Worm (Caenorhabditis elegans) whole organism, L2 larva: ENCODE data around the gene glct-6.

Experiments used
- C34F6.9 ChIP-seq: fragments of 150-350 bp; optimal IDR thresholded peaks from 2 replicates; lab custom pipeline; 2014; ENCODE audit warnings: missing biosample characterization, missing genetic modification characterization
- ZK546.5 ChIP-seq: sonication (generic microtip); optimal IDR thresholded peaks from 2 replicates; lab custom pipeline; 2017; ENCODE audit warnings: missing biosample characterization, missing genetic modification characterization
- alr-1 ChIP-seq: fragments of 150-350 bp; optimal IDR thresholded peaks from 2 replicates; lab custom pipeline; 2014; ENCODE audit warnings: missing biosample characterization, missing genetic modification characterization
- aly-2 ChIP-seq: fragments of 150-350 bp; optimal IDR thresholded peaks from 2 replicates; lab custom pipeline; 2014; ENCODE audit warnings: missing biosample characterization, missing genetic modification characterization
- ama-1 ChIP-seq: fragments of 150-350 bp; optimal IDR thresholded peaks from 2 replicates; lab custom pipeline; 2018; ENCODE audit warnings: inconsistent platforms
- blmp-1 ChIP-seq: sonication (generic microtip); optimal IDR thresholded peaks from 2 replicates; lab custom pipeline; 2017; ENCODE audit warnings: missing genetic modification characterization, mild to moderate bottlenecking, missing compliant biosample characterization, antibody characterized with exemption, moderate library complexity; ENCODE audit not compliant: insufficient read depth
- ceh-16 ChIP-seq: fragments of 150-350 bp; optimal IDR thresholded peaks from 2 replicates; lab custom pipeline; 2014; ENCODE audit warnings: missing biosample characterization, missing genetic modification characterization
- ceh-82 ChIP-seq: fragments of 150-350 bp; optimal IDR thresholded peaks from 2 replicates; lab custom pipeline; 2014; ENCODE audit warnings: missing biosample characterization, missing genetic modification characterization
- crh-2 ChIP-seq: sonication (generic microtip); optimal IDR thresholded peaks from 2 replicates; lab custom pipeline; 2017; ENCODE audit warnings: missing biosample characterization, missing genetic modification characterization
- dmd-4 ChIP-seq: sonication (generic microtip); optimal IDR thresholded peaks from 2 replicates; lab custom pipeline; 2017; ENCODE audit warnings: missing biosample characterization, missing genetic modification characterization
- egl-27 ChIP-seq: sonication (generic microtip); optimal IDR thresholded peaks from 3 replicates; lab custom pipeline; 2017; ENCODE audit warnings: missing biosample characterization, missing genetic modification reagents, missing genetic modification characterization
- elt-1 ChIP-seq: fragments of 150-350 bp; optimal IDR thresholded peaks from 2 replicates; lab custom pipeline; 2014; ENCODE audit warnings: missing biosample characterization, missing genetic modification characterization
- fos-1 ChIP-seq: fragments of 150-350 bp; optimal IDR thresholded peaks from 2 replicates; lab custom pipeline; 2014; ENCODE audit warnings: missing biosample characterization, missing genetic modification characterization
- gmeb-1 ChIP-seq: fragments of 150-350 bp; optimal IDR thresholded peaks from 2 replicates; lab custom pipeline; 2014; ENCODE audit warnings: missing biosample characterization, missing genetic modification characterization
- lin-11 ChIP-seq: fragments of 150-350 bp; sonication (generic microtip); optimal IDR thresholded peaks from 2 replicates; lab custom pipeline; 2014; ENCODE audit warnings: missing biosample characterization, missing genetic modification characterization, inconsistent platforms, mixed read lengths
- lin-13 ChIP-seq: fragments of 150-350 bp; optimal IDR thresholded peaks from 2 replicates; lab custom pipeline; 2014; ENCODE audit warnings: missing biosample characterization, missing genetic modification reagents, missing genetic modification characterization
- lin-39 ChIP-seq: fragments of 150-350 bp; optimal IDR thresholded peaks from 2 replicates; lab custom pipeline; 2014; ENCODE audit warnings: missing biosample characterization, missing genetic modification reagents, missing genetic modification characterization
- lsy-2 ChIP-seq, 2 experiments: fragments of 150-350 bp in 1 of 2; sonication (generic microtip) in 1 of 2; optimal IDR thresholded peaks; 2 replicates each; lab custom pipeline; 2014 to 2017; ENCODE audit warnings: missing biosample characterization in 2 of 2, missing genetic modification characterization in 2 of 2
- mbf-1 ChIP-seq: sonication (generic microtip); optimal IDR thresholded peaks from 2 replicates; lab custom pipeline; 2017; ENCODE audit warnings: missing biosample characterization, missing genetic modification characterization
- mdl-1 ChIP-seq, 2 experiments: fragments of 150-350 bp in 1 of 2; sonication (generic microtip) in 1 of 2; optimal IDR thresholded peaks; 2 replicates each; lab custom pipeline; 2017; ENCODE audit warnings: missing biosample characterization in 2 of 2, missing genetic modification characterization in 2 of 2
- nhr-10 ChIP-seq: sonication (generic microtip); optimal IDR thresholded peaks from 2 replicates; lab custom pipeline; 2017; ENCODE audit warnings: missing biosample characterization, missing genetic modification characterization
- nhr-11 ChIP-seq: fragments of 150-350 bp; optimal IDR thresholded peaks from 2 replicates; lab custom pipeline; 2014; ENCODE audit warnings: missing biosample characterization, missing genetic modification characterization
- nhr-12 ChIP-seq: fragments of 150-350 bp; optimal IDR thresholded peaks from 2 replicates; lab custom pipeline; 2014; ENCODE audit warnings: missing biosample characterization, missing genetic modification characterization
- nhr-129 ChIP-seq: fragments of 150-350 bp; optimal IDR thresholded peaks from 2 replicates; lab custom pipeline; 2014; ENCODE audit warnings: missing biosample characterization, missing genetic modification characterization
- nhr-21 ChIP-seq: fragments of 150-350 bp; optimal IDR thresholded peaks from 2 replicates; lab custom pipeline; 2014; ENCODE audit warnings: missing biosample characterization, missing genetic modification characterization
- nhr-23 ChIP-seq: fragments of 150-350 bp; optimal IDR thresholded peaks from 2 replicates; lab custom pipeline; 2014; ENCODE audit warnings: missing biosample characterization, missing genetic modification reagents, missing genetic modification characterization
- nhr-237 ChIP-seq: fragments of 150-350 bp; optimal IDR thresholded peaks from 2 replicates; lab custom pipeline; 2014; ENCODE audit warnings: missing biosample characterization, missing genetic modification characterization
- nhr-25 ChIP-seq: fragments of 150-350 bp; sonication (generic microtip); optimal IDR thresholded peaks from 3 replicates; lab custom pipeline; 2014; ENCODE audit warnings: missing biosample characterization, missing genetic modification characterization
- nhr-6 ChIP-seq: fragments of 150-350 bp; optimal IDR thresholded peaks from 2 replicates; lab custom pipeline; 2014; ENCODE audit warnings: missing biosample characterization, missing genetic modification characterization
- nhr-77 ChIP-seq: fragments of 150-350 bp; optimal IDR thresholded peaks from 2 replicates; lab custom pipeline; 2014; ENCODE audit warnings: missing biosample characterization, missing genetic modification characterization
- peb-1 ChIP-seq: fragments of 150-350 bp; optimal IDR thresholded peaks from 2 replicates; lab custom pipeline; 2014; ENCODE audit warnings: missing biosample characterization, missing genetic modification characterization
- sem-4 ChIP-seq: fragments of 150-350 bp; optimal IDR thresholded peaks from 2 replicates; lab custom pipeline; 2014; ENCODE audit warnings: missing biosample characterization, missing genetic modification reagents, missing genetic modification characterization
- skn-1 ChIP-seq: sonication (generic microtip); optimal IDR thresholded peaks from 2 replicates; lab custom pipeline; 2017; ENCODE audit warnings: missing biosample characterization, missing genetic modification characterization
- sma-3 ChIP-seq: sonication (generic microtip); optimal IDR thresholded peaks from 2 replicates; lab custom pipeline; 2016; ENCODE audit warnings: missing genetic modification reagents, missing genetic modification characterization, missing compliant biosample characterization
- sma-9 ChIP-seq, 2 experiments: fragments of 150-350 bp in 1 of 2; sonication (generic microtip) in 1 of 2; optimal IDR thresholded peaks; 2 replicates each; lab custom pipeline; 2014 to 2016; ENCODE audit warnings: missing genetic modification characterization in 2 of 2, mild to moderate bottlenecking in 1 of 2, missing biosample characterization in 1 of 2, missing compliant biosample characterization in 1 of 2, missing genetic modification reagents in 1 of 2, moderate library complexity in 1 of 2
- snpc-4 ChIP-seq: fragments of 150-350 bp; optimal IDR thresholded peaks from 2 replicates; lab custom pipeline; 2014; ENCODE audit warnings: missing biosample characterization, missing genetic modification characterization
- unc-39 ChIP-seq: fragments of 150-350 bp; optimal IDR thresholded peaks from 2 replicates; lab custom pipeline; 2014; ENCODE audit warnings: missing biosample characterization, missing genetic modification characterization
- unc-55 ChIP-seq: fragments of 150-350 bp; sonication (generic microtip); optimal IDR thresholded peaks from 3 replicates; lab custom pipeline; 2014; ENCODE audit warnings: missing biosample characterization, missing genetic modification reagents, missing genetic modification characterization
- unc-62 ChIP-seq: fragments of 150-350 bp; optimal IDR thresholded peaks from 2 replicates; lab custom pipeline; 2014; ENCODE audit warnings: missing biosample characterization, missing genetic modification reagents, missing genetic modification characterization
- zag-1 ChIP-seq: fragments of 150-350 bp; optimal IDR thresholded peaks from 2 replicates; lab custom pipeline; 2014; ENCODE audit warnings: missing biosample characterization, missing genetic modification characterization
- ztf-11 ChIP-seq: sonication (generic microtip); optimal IDR thresholded peaks from 2 replicates; lab custom pipeline; 2017; ENCODE audit warnings: missing biosample characterization, missing genetic modification characterization
- ztf-4 ChIP-seq: fragments of 150-350 bp; optimal IDR thresholded peaks from 2 replicates; lab custom pipeline; 2014; ENCODE audit warnings: missing biosample characterization, missing genetic modification characterization

Gene glct-6

DNA sequence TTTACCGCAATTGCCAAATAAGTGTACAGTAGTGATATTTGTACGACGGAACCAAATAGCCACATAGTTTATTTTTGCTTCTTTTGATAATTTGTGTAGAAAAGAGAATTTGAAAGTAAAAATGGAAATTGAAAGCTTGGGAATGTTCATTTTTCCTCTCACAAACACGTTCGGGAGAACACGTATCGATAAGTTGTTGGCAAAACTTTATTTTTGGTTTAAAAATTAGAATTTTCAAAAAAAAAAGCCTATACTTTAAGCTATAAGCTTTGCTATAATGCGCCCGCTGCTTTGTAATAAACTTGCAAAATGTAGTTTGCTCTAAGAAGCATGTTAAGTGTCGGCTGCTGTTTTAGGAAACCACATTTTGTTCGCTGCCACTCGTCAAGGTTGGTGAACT, 28.7 kb upstream of the glct-6 start, which contains the start of gene Y37E11AR.7:
Y37E11AR.7 (minus strand) TSS at position 101 of the 400 bp plus-strand sequence.
- TF ChIP-seq crh-2 = no peak
- no peak for TF ChIP-seq C34F6.9 (tag; lab: Kevin White, UChicago)

DNA sequence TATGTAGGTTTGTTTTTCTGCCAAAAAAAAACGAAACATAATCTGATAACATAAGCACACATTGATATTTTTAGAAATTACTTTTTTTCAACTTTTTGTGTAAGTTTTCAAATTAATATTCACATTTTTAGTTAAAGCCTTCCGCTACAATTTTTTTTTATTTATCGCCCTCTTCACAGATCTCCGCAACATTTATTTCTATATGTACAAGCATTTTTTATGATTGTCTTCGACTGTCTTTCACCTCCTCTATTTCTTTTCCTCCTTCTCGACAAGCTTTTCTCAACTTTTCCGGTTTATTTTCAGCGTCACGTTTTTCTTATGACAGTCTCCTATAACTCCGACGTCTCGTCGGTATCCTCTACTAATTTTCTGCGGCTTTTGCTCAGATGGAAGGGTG, 28.1 kb upstream of the glct-6 start, which contains the start of gene best-20:
best-20 (plus strand) TSS at position 301 of the 400 bp plus-strand sequence.
- no peak for TF ChIP-seq alr-1
- TF ChIP-seq unc-39 = no peak
- no peak for TF ChIP-seq nhr-129
- no peak for TF ChIP-seq sma-3
- TF ChIP-seq lin-39 (tag; lab: Kevin White, UChicago) = no peak
- TF ChIP-seq nhr-21 (tag; lab: Kevin White, UChicago) = no peak
- TF ChIP-seq nhr-77 (tag; lab: Kevin White, UChicago) = no peak
- no peak for TF ChIP-seq unc-62 (GFP tag; lab: Kevin White, UChicago)
- no peak for TF ChIP-seq zag-1 (tag; lab: Kevin White, UChicago)
- TF ChIP-seq sem-4 = no peak
- no peak for TF ChIP-seq nhr-6 (tag; lab: Kevin White, UChicago)
- no peak for TF ChIP-seq nhr-25 (tag; lab: Kevin White, UChicago)
- TF ChIP-seq ztf-4 (tag; lab: Kevin White, UChicago) = no peak
- no peak for TF ChIP-seq lin-13 (GFP tag; lab: Kevin White, UChicago)
- TF ChIP-seq ZK546.5 (tag; lab: Kevin White, UChicago) = no peak

DNA sequence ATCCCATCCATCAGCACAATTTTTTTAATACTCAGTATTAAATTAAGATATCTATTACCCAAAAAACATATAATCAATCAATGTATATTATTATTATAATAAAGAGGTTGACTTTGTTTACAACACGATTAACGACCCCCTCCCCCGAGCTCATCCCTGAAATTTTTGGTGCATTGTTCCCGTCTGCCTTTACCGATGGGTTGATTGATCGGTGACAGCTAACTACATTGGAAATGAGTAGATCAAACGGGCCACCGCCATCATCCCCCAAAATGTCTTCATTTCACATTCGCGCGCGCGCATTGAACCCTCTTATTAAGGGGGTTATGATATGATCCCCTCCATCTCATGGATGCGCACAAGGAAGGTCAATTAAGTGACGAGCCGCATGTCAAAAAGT, 24.2 kb upstream of the glct-6 start:
- no peak for TF ChIP-seq blmp-1
- TF ChIP-seq nhr-6 (tag; lab: Kevin White, UChicago) = no peak
- no peak for TF ChIP-seq nhr-237 (tag; lab: Kevin White, UChicago)
- TF ChIP-seq ama-1 (lab: Kevin White, UChicago) = no peak
- no peak for TF ChIP-seq peb-1 (tag; lab: Kevin White, UChicago)
- no peak for TF ChIP-seq mdl-1 (tag; optimal IDR thresholded peaks at IDR 0.05; lab: Kevin White, UChicago)
- no peak for TF ChIP-seq lin-11 (tag; lab: Kevin White, UChicago)
- no peak for TF ChIP-seq unc-39
- no peak for TF ChIP-seq nhr-77 (tag; lab: Kevin White, UChicago)
- TF ChIP-seq nhr-23 (tag; lab: Kevin White, UChicago) = no peak
- no peak for TF ChIP-seq elt-1 (tag; lab: Kevin White, UChicago)
- TF ChIP-seq sma-3 = no peak
- TF ChIP-seq zag-1 (tag; lab: Kevin White, UChicago) = no peak
- TF ChIP-seq dmd-4 = no peak
- TF ChIP-seq nhr-10 = no peak
- TF ChIP-seq nhr-11 = no peak

DNA sequence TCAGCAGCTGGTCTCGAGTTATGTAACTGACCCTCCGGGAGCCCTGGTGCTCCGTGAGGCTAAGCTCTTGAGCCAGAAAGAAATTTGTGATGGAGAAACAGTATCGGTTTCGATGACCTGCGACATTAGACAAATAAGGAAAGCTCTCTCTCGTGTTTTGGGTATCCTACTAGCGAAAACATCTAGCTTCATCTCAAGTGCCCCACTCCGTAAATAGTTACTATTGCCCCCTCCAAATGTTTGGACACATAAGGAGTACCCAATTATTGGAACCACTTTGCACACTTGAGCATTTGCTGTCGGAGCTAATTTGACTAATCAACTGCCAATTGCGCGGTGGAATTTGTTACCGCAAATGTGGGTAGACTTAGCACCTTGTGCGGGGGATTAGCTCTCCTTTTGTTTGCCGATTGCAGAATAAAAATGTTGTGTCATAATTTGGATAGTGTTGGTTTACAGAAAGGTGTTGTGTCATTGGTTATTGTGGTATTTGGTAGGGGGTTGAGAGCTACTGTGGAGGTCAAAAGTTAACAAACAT, 19.9 kb upstream of the glct-6 start:
- TF ChIP-seq sma-3 (no peak), nhr-10 (no peak), skn-1 (no peak), egl-27 (no peak), elt-1 (tag; lab: Kevin White, UChicago) (no peak), unc-62 (GFP tag; lab: Kevin White, UChicago) (no peak), unc-55 (GFP tag; lab: Kevin White, UChicago) (no peak), ceh-82 (no peak), crh-2 (no peak), unc-39 (no peak), C34F6.9 (tag; lab: Kevin White, UChicago) (no peak), gmeb-1 (tag; lab: Kevin White, UChicago) (no peak), fos-1 (tag; lab: Kevin White, UChicago) (no peak), dmd-4 (no peak), mdl-1 (tag; optimal IDR thresholded peaks at IDR 0.05; lab: Kevin White, UChicago) (no peak), aly-2 (tag; lab: Kevin White, UChicago) (no peak), nhr-11 (no peak), ztf-4 (tag; lab: Kevin White, UChicago) (no peak), alr-1 (no peak), ceh-16 (tag; lab: Kevin White, UChicago) (no peak)

DNA sequence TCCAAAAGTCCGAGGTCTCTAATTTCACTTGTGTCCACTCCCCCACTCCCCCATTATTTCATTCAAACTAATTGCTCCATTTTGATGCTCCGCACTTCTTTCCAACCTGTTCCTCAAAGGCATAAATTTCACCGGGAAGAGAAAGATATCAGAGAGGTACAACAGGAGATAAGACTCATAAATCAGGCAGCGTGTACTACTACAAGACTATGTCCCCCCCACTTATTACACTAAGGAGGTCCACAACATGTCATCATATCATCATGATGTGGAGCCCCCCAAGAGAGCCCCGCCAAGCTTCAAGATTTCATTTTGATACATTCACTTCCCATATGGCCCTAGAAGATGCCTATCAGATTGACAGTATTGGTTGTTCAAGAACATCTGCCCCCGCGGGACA, 18.6 kb upstream of the glct-6 start:
- no peak for TF ChIP-seq blmp-1
- TF ChIP-seq snpc-4 (tag; lab: Kevin White, UChicago) = no peak
- TF ChIP-seq ztf-11 (tag; lab: Kevin White, UChicago) = no peak
- no peak for TF ChIP-seq lsy-2 (tag; optimal IDR thresholded peaks at IDR 0.05; lab: Kevin White, UChicago)
- TF ChIP-seq nhr-25 (tag; lab: Kevin White, UChicago) = no peak
- no peak for TF ChIP-seq ztf-4 (tag; lab: Kevin White, UChicago)
- TF ChIP-seq ceh-16 (tag; lab: Kevin White, UChicago) = no peak
- no peak for TF ChIP-seq nhr-12 (tag; lab: Kevin White, UChicago)
- TF ChIP-seq nhr-10 = no peak
- no peak for TF ChIP-seq mdl-1 (tag; optimal IDR thresholded peaks at IDR 0.05; lab: Kevin White, UChicago)
- TF ChIP-seq nhr-21 (tag; lab: Kevin White, UChicago) = no peak
- TF ChIP-seq ceh-82 = no peak
- no peak for TF ChIP-seq mbf-1 (tag; lab: Kevin White, UChicago)
- no peak for TF ChIP-seq sma-3
- TF ChIP-seq sma-9 (GFP tag; optimal IDR thresholded peaks at IDR 0.05; lab: Kevin White, UChicago) = no peak
- TF ChIP-seq sma-9 (tag; optimal IDR thresholded peaks at IDR 0.05; lab: Kevin White, UChicago) = no peak
- TF ChIP-seq, all 48 proteins: peak for 0
